Worm (Caenorhabditis elegans) whole organism, L2 larva: ENCODE data around the gene ech-4.

Source experiments
- mab-5 ChIP-seq: fragments of 150-350 bp; optimal IDR thresholded peaks from 2 replicates; lab custom pipeline; 2014; ENCODE audit warnings: missing biosample characterization, missing genetic modification characterization
- nhr-11 ChIP-seq: fragments of 150-350 bp; optimal IDR thresholded peaks from 2 replicates; lab custom pipeline; 2014; ENCODE audit warnings: missing biosample characterization, missing genetic modification characterization
- sem-4 ChIP-seq: fragments of 150-350 bp; optimal IDR thresholded peaks from 2 replicates; lab custom pipeline; 2014; ENCODE audit warnings: missing biosample characterization, missing genetic modification reagents, missing genetic modification characterization

ce11 chrII:10798429-10798893 is 22.4 kb upstream of the ech-4 start, which contains the start of gene npp-19:
- TF ChIP-seq nhr-11 (tag; lab: Kevin White, UChicago) (no peak), sem-4 (peak; percentile 10), mab-5 (tag; lab: Kevin White, UChicago) (peak; percentile 46)
